Worm (Caenorhabditis elegans) whole organism, L3 larva: ENCODE results near the gene C08E8.1.

Experiments
- aly-2 ChIP-seq: fragments of 150-350 bp; optimal IDR thresholded peaks from 2 replicates; lab custom pipeline; 2014; ENCODE audit warnings: missing biosample characterization, missing genetic modification characterization
- ama-1 ChIP-seq: fragments of 150-350 bp; optimal IDR thresholded peaks from 2 replicates; lab custom pipeline; 2018
- ceh-16 ChIP-seq: sonication (generic microtip); optimal IDR thresholded peaks from 2 replicates; lab custom pipeline; 2017; ENCODE audit warnings: missing biosample characterization, missing genetic modification characterization
- ceh-82 ChIP-seq: fragments of 150-350 bp; optimal IDR thresholded peaks from 2 replicates; lab custom pipeline; 2014; ENCODE audit warnings: missing biosample characterization, missing genetic modification characterization
- ceh-9 ChIP-seq: sonication (generic microtip); optimal IDR thresholded peaks from 2 replicates; lab custom pipeline; 2018; ENCODE audit warnings: missing biosample characterization, missing genetic modification characterization
- daf-12 ChIP-seq: fragments of 150-350 bp; optimal IDR thresholded peaks from 2 replicates; lab custom pipeline; 2014; ENCODE audit warnings: missing biosample characterization, missing genetic modification reagents, missing genetic modification characterization
- egl-5 ChIP-seq: fragments of 150-350 bp; optimal IDR thresholded peaks from 2 replicates; lab custom pipeline; 2017; ENCODE audit warnings: missing biosample characterization, missing genetic modification reagents, missing genetic modification characterization, inconsistent platforms
- elt-1 ChIP-seq: fragments of 150-350 bp; optimal IDR thresholded peaks from 2 replicates; lab custom pipeline; 2014; ENCODE audit warnings: missing biosample characterization, missing genetic modification characterization
- elt-2 ChIP-seq: sonication (generic microtip); optimal IDR thresholded peaks from 2 replicates; lab custom pipeline; 2016; ENCODE audit warnings: missing genetic modification reagents, mild to moderate bottlenecking, missing genetic modification characterization, missing compliant biosample characterization
- eor-1 ChIP-seq, 2 experiments: fragments of 150-350 bp; optimal IDR thresholded peaks; 2 replicates each; lab custom pipeline; 2014 to 2018; ENCODE audit warnings: missing biosample characterization in 2 of 2, missing genetic modification characterization in 2 of 2
- fkh-10 ChIP-seq: sonication (generic microtip); optimal IDR thresholded peaks from 2 replicates; lab custom pipeline; 2017; ENCODE audit warnings: missing biosample characterization, missing genetic modification reagents, missing genetic modification characterization
- fkh-2 ChIP-seq: fragments of 150-350 bp; optimal IDR thresholded peaks from 2 replicates; lab custom pipeline; 2014; ENCODE audit warnings: missing biosample characterization, missing genetic modification reagents, missing genetic modification characterization
- fos-1 ChIP-seq: fragments of 150-350 bp; optimal IDR thresholded peaks from 2 replicates; lab custom pipeline; 2014; ENCODE audit warnings: missing biosample characterization, missing genetic modification characterization
- hmg-11 ChIP-seq: sonication (generic microtip); optimal IDR thresholded peaks from 2 replicates; lab custom pipeline; 2016; ENCODE audit warnings: missing genetic modification characterization, missing compliant biosample characterization
- lin-39 ChIP-seq: fragments of 150-350 bp; optimal IDR thresholded peaks from 2 replicates; lab custom pipeline; 2018; ENCODE audit warnings: missing biosample characterization, missing genetic modification reagents, missing genetic modification characterization
- lsy-12 ChIP-seq: sonication (generic microtip); optimal IDR thresholded peaks from 2 replicates; lab custom pipeline; 2016; ENCODE audit warnings: mild to moderate bottlenecking, missing genetic modification characterization, missing compliant biosample characterization
- mdl-1 ChIP-seq: fragments of 150-350 bp; optimal IDR thresholded peaks from 2 replicates; lab custom pipeline; 2014; ENCODE audit warnings: missing biosample characterization, missing genetic modification characterization
- mml-1 ChIP-seq: fragments of 150-350 bp; sonication (generic microtip); optimal IDR thresholded peaks from 3 replicates; lab custom pipeline; 2014; ENCODE audit warnings: missing biosample characterization, missing genetic modification characterization
- nfya-1 ChIP-seq: sonication (generic microtip); optimal IDR thresholded peaks from 2 replicates; lab custom pipeline; 2017; ENCODE audit warnings: missing genetic modification characterization, mild to moderate bottlenecking, missing compliant biosample characterization, antibody characterized with exemption, moderate library complexity; ENCODE audit not compliant: insufficient read depth
- nhr-11 ChIP-seq: fragments of 150-350 bp; optimal IDR thresholded peaks from 2 replicates; lab custom pipeline; 2014; ENCODE audit warnings: missing biosample characterization, missing genetic modification characterization
- nhr-12 ChIP-seq: fragments of 150-350 bp; optimal IDR thresholded peaks from 2 replicates; lab custom pipeline; 2014; ENCODE audit warnings: missing biosample characterization, missing genetic modification characterization
- nhr-237 ChIP-seq: fragments of 150-350 bp; optimal IDR thresholded peaks from 2 replicates; lab custom pipeline; 2014; ENCODE audit warnings: missing biosample characterization, missing genetic modification characterization
- nhr-25 ChIP-seq: sonication (generic microtip); optimal IDR thresholded peaks from 2 replicates; lab custom pipeline; 2017; ENCODE audit warnings: missing biosample characterization, missing genetic modification characterization
- nhr-43 ChIP-seq: sonication (generic microtip); optimal IDR thresholded peaks from 2 replicates; lab custom pipeline; 2016; ENCODE audit warnings: mild to moderate bottlenecking, missing genetic modification characterization, missing compliant biosample characterization; ENCODE audit not compliant: poor library complexity, severe bottlenecking
- nhr-67 ChIP-seq: fragments of 150-350 bp; optimal IDR thresholded peaks from 2 replicates; lab custom pipeline; 2014; ENCODE audit warnings: missing biosample characterization, missing genetic modification characterization
- nhr-76 ChIP-seq: fragments of 150-350 bp; sonication (generic microtip); optimal IDR thresholded peaks from 5 replicates; lab custom pipeline; 2014; ENCODE audit warnings: missing biosample characterization, missing genetic modification characterization
- nhr-77 ChIP-seq: fragments of 150-350 bp; optimal IDR thresholded peaks from 2 replicates; lab custom pipeline; 2014; ENCODE audit warnings: missing biosample characterization, missing genetic modification characterization
- pha-4 ChIP-seq: fragments of 150-350 bp; optimal IDR thresholded peaks from 2 replicates; lab custom pipeline; 2014; ENCODE audit warnings: missing biosample characterization, missing genetic modification reagents, missing genetic modification characterization
- pqm-1 ChIP-seq: fragments of 150-350 bp; optimal IDR thresholded peaks from 2 replicates; lab custom pipeline; 2017; ENCODE audit warnings: missing biosample characterization, missing genetic modification characterization, inconsistent platforms
- sea-2 ChIP-seq: fragments of 150-350 bp; sonication (generic microtip); optimal IDR thresholded peaks from 4 replicates; lab custom pipeline; 2014; ENCODE audit warnings: missing biosample characterization, missing genetic modification reagents, missing genetic modification characterization
- skn-1 ChIP-seq: fragments of 150-350 bp; optimal IDR thresholded peaks from 2 replicates; lab custom pipeline; 2014; ENCODE audit warnings: missing biosample characterization, missing genetic modification characterization
- snpc-4 ChIP-seq: fragments of 150-350 bp; optimal IDR thresholded peaks from 2 replicates; lab custom pipeline; 2014; ENCODE audit warnings: missing biosample characterization, missing genetic modification characterization
- tbx-2 ChIP-seq: sonication (generic microtip); optimal IDR thresholded peaks from 2 replicates; lab custom pipeline; 2016; ENCODE audit warnings: mild to moderate bottlenecking, missing genetic modification characterization, missing compliant biosample characterization
- unc-62 ChIP-seq: fragments of 150-350 bp; sonication (generic microtip); optimal IDR thresholded peaks from 4 replicates; lab custom pipeline; 2014; ENCODE audit warnings: missing biosample characterization, missing genetic modification reagents, missing genetic modification characterization

The C08E8.1 gene

ce11 chrV:18364558-18364957, 2.3 kb upstream of the C08E8.1 start, which contains the start of gene C08E8.9:
C08E8.9 (plus strand) TSS chrV:18364858.
- TF ChIP-seq daf-12 (no peak), aly-2 (tag; lab: Kevin White, UChicago) (no peak), nhr-77 (tag; lab: Kevin White, UChicago) (no peak), nfya-1 (tag; lab: Kevin White, UChicago) (no peak), pha-4 (tag; lab: Kevin White, UChicago) (no peak), ceh-9 (no peak), hmg-11 (no peak), unc-62 (GFP tag; lab: Kevin White, UChicago) (no peak), fkh-10 (GFP tag; lab: Kevin White, UChicago) (no peak)

DNA sequence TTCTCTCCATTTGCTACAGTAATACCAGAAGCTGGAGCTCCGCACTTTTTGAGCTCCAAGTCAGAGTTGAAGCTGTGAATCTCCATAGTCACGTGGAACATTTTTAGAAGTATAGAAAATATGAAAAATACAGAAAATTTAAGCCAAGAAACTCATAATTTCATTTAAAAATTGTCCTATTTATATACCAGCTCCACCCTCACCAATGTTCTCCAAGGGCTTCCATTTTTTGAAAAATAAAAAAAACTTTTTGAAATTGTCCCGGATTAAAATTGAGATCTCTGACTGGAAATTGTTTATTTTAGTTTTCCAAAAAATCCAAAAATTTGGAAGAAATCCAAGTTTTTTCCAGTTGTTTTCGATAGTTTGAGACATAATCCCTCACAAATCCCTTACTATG, 2.4 kb downstream of the C08E8.1 start, which contains the start of gene C08E8.5:
C08E8.5 (minus strand) TSS at position 101 of the 400 bp plus-strand sequence.
- TF ChIP-seq tbx-2 (tag; lab: Kevin White, UChicago): no peak
- no peak for TF ChIP-seq nhr-43
- no peak for TF ChIP-seq eor-1 (tag; optimal IDR thresholded peaks at IDR 0.05; lab: Kevin White, UChicago)
- TF ChIP-seq elt-1: no peak
- TF ChIP-seq mdl-1 (tag; lab: Kevin White, UChicago): no peak
- TF ChIP-seq hmg-11: no peak
- TF ChIP-seq pqm-1 (tag; lab: Kevin White, UChicago): no peak
- no peak for TF ChIP-seq fkh-2 (tag; lab: Kevin White, UChicago)
- no peak for TF ChIP-seq unc-62 (GFP tag; lab: Kevin White, UChicago)
- TF ChIP-seq nhr-25 (tag; lab: Kevin White, UChicago): no peak
- no peak for TF ChIP-seq skn-1
- TF ChIP-seq nhr-237 (tag; lab: Kevin White, UChicago): no peak
- no peak for TF ChIP-seq elt-2 (tag; lab: Kevin White, UChicago)
- no peak for TF ChIP-seq mml-1 (tag; lab: Kevin White, UChicago)
- no peak for TF ChIP-seq ceh-16

DNA sequence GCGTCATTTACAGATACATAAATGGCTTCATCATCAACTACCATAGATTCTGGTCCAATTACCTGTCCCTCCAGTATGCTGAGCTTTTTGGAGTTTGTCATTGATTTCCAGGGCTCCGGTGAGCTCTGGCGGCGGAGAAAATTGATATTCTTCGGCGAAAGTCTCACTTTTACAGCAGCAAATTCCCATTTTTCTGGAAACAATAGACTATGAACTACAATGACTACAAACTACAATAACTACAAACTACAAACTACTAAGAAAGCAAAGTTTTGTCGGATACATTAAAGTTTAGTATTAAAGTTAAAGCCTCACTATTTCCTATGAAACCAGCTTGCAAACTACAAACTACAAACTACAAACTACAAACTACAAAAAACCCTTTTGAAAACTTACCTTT, 6.6 kb downstream of the C08E8.1 start, which contains the start of gene C08E8.2:
C08E8.2 (minus strand) TSS at position 101 of the 400 bp plus-strand sequence.
- no peak for TF ChIP-seq ceh-9
- no peak for TF ChIP-seq nfya-1 (tag; lab: Kevin White, UChicago)
- no peak for TF ChIP-seq nhr-25 (tag; lab: Kevin White, UChicago)
- no peak for TF ChIP-seq nhr-12
- TF ChIP-seq pha-4 (tag; lab: Kevin White, UChicago): no peak
- no peak for TF ChIP-seq nhr-77 (tag; lab: Kevin White, UChicago)
- no peak for TF ChIP-seq mdl-1 (tag; lab: Kevin White, UChicago)
- TF ChIP-seq mml-1 (tag; lab: Kevin White, UChicago): no peak
- TF ChIP-seq unc-62 (GFP tag; lab: Kevin White, UChicago): no peak
- TF ChIP-seq fkh-10 (GFP tag; lab: Kevin White, UChicago): no peak
- TF ChIP-seq fkh-2 (tag; lab: Kevin White, UChicago): no peak
- TF ChIP-seq egl-5 (tag; lab: Kevin White, UChicago): no peak
- no peak for TF ChIP-seq aly-2 (tag; lab: Kevin White, UChicago)
- TF ChIP-seq nhr-76 (tag; lab: Kevin White, UChicago): no peak
- TF ChIP-seq nhr-67 (tag; lab: Kevin White, UChicago): no peak

DNA sequence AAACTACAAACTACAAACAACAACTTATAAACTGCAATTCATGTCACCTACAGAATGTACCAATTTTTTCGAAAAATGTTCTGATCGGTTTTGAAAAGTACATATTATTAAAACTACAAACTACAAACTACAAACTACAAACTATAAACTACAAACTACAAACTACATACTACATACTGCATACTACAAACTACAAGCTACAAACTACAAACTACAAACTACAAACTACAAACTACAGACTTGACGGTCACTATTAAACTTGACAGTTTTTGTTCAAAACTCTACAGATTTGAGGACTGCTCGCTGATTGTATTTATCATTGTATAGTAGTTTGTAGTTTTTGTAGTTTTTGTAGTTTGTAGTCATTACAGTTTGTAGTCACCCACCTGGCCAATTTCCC, 8.0 kb downstream of the C08E8.1 start:
- TF ChIP-seq ceh-82: no peak
- TF ChIP-seq fos-1 (tag; lab: Kevin White, UChicago): no peak
- TF ChIP-seq snpc-4 (tag; lab: Kevin White, UChicago): no peak
- no peak for TF ChIP-seq unc-62 (GFP tag; lab: Kevin White, UChicago)
- TF ChIP-seq sea-2 (GFP tag; lab: Kevin White, UChicago): no peak
- TF ChIP-seq nhr-11: no peak
- no peak for TF ChIP-seq ama-1 (lab: Kevin White, UChicago)
- TF ChIP-seq elt-2 (tag; lab: Kevin White, UChicago): no peak
- TF ChIP-seq hmg-11: no peak
- no peak for TF ChIP-seq lsy-12 (tag; lab: Kevin White, UChicago)
- TF ChIP-seq, all 47 proteins: peak for 0

ce11 chrV:18350721-18351120, 11.6 kb downstream of the C08E8.1 start, which contains the start of gene C08E8.11:
C08E8.11 (plus strand) TSS chrV:18351021.
- TF ChIP-seq lin-39: no peak
